Worm (Caenorhabditis elegans): ENCODE data around the gene glo-3.

DNA sequence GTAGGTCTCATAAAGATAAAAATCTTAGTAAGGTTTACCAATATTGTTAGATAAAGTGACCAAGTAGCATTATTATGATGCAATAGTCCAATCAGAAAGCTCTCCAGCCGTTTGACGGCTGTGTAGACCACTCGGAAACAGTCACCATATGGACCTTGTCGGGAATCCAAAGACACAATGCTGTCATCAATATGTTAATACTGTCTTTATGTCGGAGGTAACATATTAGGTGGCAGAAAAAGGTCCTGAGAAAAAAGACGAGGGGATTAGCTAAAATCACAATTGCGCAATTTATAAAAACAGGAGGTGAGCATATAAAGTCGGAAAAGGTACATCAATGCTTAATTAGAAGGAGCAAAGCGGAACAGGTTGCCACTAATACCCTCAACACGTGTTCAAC, 25.5 kb upstream of the glo-3 start:
- TF ChIP-seq nhr-102 (tag; optimal IDR thresholded peaks at IDR 0.05), result no peak
- no peak for TF ChIP-seq dpl-1 (GFP tag; optimal IDR thresholded peaks at IDR 0.05)
- no peak for TF ChIP-seq nhr-48 (tag; optimal IDR thresholded peaks at IDR 0.05)
- TF ChIP-seq jun-1 (tag; optimal IDR thresholded peaks at IDR 0.05), result no peak
- no peak for TF ChIP-seq mxl-2 (GFP tag; conservative IDR thresholded peaks at IDR 0.05)

Measured in whole organism, L4 larva.